Worm (Caenorhabditis elegans) whole organism, L3 larva: ENCODE data around the gene gst-31.

Experiments used
- egl-27 ChIP-seq: sonication (generic microtip); optimal IDR thresholded peaks from 4 replicates; lab custom pipeline; 2017; ENCODE audit warnings: missing biosample characterization, missing genetic modification reagents, missing genetic modification characterization
- nhr-28 ChIP-seq: fragments of 150-350 bp; optimal IDR thresholded peaks from 2 replicates; lab custom pipeline; 2014; ENCODE audit warnings: missing biosample characterization, missing genetic modification characterization

DNA sequence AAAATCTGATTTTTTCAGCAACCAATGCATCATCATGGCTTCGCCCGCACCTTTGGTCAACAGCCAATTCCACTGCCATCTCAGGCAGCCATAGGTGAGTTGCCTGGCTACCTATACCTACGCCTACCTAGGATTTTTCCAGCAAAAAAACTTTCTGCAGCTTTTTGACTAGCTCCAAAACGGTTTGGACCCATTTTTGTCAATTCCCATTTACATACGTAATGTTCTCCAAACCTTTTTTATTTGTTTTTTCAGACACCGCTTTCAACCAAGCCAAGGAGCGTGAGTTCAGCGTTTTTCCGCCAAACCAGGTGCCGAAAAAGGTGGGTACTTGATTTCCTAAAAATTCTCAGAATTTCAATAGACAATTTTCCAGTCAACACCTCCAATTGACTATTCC, 31.0 kb downstream of the gst-31 start:
- no peak for TF ChIP-seq nhr-28
- TF ChIP-seq egl-27 (tag; lab: Kevin White, UChicago): no peak
